Worm (Caenorhabditis elegans): ENCODE measurements around the gene aak-2.

- TF ChIP-seq skn-1 (tag; optimal IDR thresholded peaks at IDR 0.05) (no peak), egl-27 (tag; optimal IDR thresholded peaks at IDR 0.05) (no peak), unc-39 (tag; optimal IDR thresholded peaks at IDR 0.05) (no peak), hmg-11 (tag; optimal IDR thresholded peaks at IDR 0.05) (no peak), ztf-4 (tag; optimal IDR thresholded peaks at IDR 0.05) (no peak), zag-1 (tag; optimal IDR thresholded peaks at IDR 0.05) (no peak), nhr-28 (tag; optimal IDR thresholded peaks at IDR 0.05) (no peak), mdl-1 (tag; optimal IDR thresholded peaks at IDR 0.05) (no peak), nhr-77 (tag; optimal IDR thresholded peaks at IDR 0.05) (no peak), ama-1 (optimal IDR thresholded peaks at IDR 0.05) (no peak), nhr-12 (tag; optimal IDR thresholded peaks at IDR 0.05) (no peak), pha-4 (tag; optimal IDR thresholded peaks at IDR 0.05) (peak; percentile 7)
Measured at ce11 chrX:16815508-16815907, 19.6 kb downstream of the aak-2 start.
